Worm (Caenorhabditis elegans) whole organism, mixed stage, embryonic: ENCODE data around the gene F20A1.6.
"Not testable (repeated sequence)": the region's sequence is repeated elsewhere in the genome, so short reads cannot be mapped to it uniquely, and the experiment has no call there.

Experiments used
- elt-1 ChIP-seq: sonication (generic microtip); optimal IDR thresholded peaks from 2 replicates; lab custom pipeline; 2017; ENCODE audit warnings: missing genetic modification characterization, mild to moderate bottlenecking, missing compliant biosample characterization, antibody characterized with exemption, moderate library complexity, borderline replicate concordance; ENCODE audit not compliant: insufficient read depth
- mls-2 ChIP-seq: sonication (generic microtip); optimal IDR thresholded peaks from 2 replicates; lab custom pipeline; 2016; ENCODE audit warnings: mild to moderate bottlenecking, missing genetic modification characterization, moderate library complexity, missing compliant biosample characterization
- nhr-12 ChIP-seq: fragments of 150-350 bp; optimal IDR thresholded peaks from 2 replicates; lab custom pipeline; 2014; ENCODE audit warnings: missing biosample characterization, missing genetic modification characterization
- ztf-11 ChIP-seq: fragments of 150-350 bp; optimal IDR thresholded peaks from 2 replicates; lab custom pipeline; 2014; ENCODE audit warnings: missing biosample characterization, missing genetic modification characterization

- not testable (repeated sequence) for TF ChIP-seq elt-1 (tag; lab: Kevin White, UChicago); mls-2 (tag; lab: Kevin White, UChicago); nhr-12; ztf-11 (tag; lab: Kevin White, UChicago)
Measured at ce11 chrV:7062790-7063189, 35.8 kb upstream of the F20A1.6 start, which contains the start of gene tmem-258.
